Worm (Caenorhabditis elegans): ENCODE measurements around the gene orc-1.

The orc-1 gene

ce11 chrIII:10624564-10624963 is 18.4 kb upstream of the orc-1 start:
- TF ChIP-seq F13H6.1 (tag; optimal IDR thresholded peaks at IDR 0.05): peak; percentile 10
- no peak for TF ChIP-seq ceh-16 (tag; optimal IDR thresholded peaks at IDR 0.05)
- TF ChIP-seq mbf-1 (tag; optimal IDR thresholded peaks at IDR 0.05): no peak
- peak in 1 of 2 experiments; percentile 47 for TF ChIP-seq lsy-2 (tag; optimal IDR thresholded peaks at IDR 0.05)
- no peak for TF ChIP-seq peb-1 (tag; optimal IDR thresholded peaks at IDR 0.05)
- TF ChIP-seq dmd-4 (tag; optimal IDR thresholded peaks at IDR 0.05): no peak
- TF ChIP-seq fos-1 (tag; optimal IDR thresholded peaks at IDR 0.05): peak; percentile 47
- TF ChIP-seq nhr-12 (tag; optimal IDR thresholded peaks at IDR 0.05): no peak
- TF ChIP-seq snpc-4 (tag; optimal IDR thresholded peaks at IDR 0.05): no peak
- TF ChIP-seq nhr-129 (tag; optimal IDR thresholded peaks at IDR 0.05): peak; percentile 73
- TF ChIP-seq gmeb-1 (tag; optimal IDR thresholded peaks at IDR 0.05): peak; percentile 39
- TF ChIP-seq R02D3.7 (tag; optimal IDR thresholded peaks at IDR 0.05): no peak
- no peak for TF ChIP-seq blmp-1 (tag; optimal IDR thresholded peaks at IDR 0.05; ENCODE audit: insufficient read depth)
- TF ChIP-seq nhr-25 (tag; optimal IDR thresholded peaks at IDR 0.05): peak; percentile 17
- TF ChIP-seq mab-5 (tag; optimal IDR thresholded peaks at IDR 0.05): no peak
- no peak for TF ChIP-seq nhr-11 (tag; optimal IDR thresholded peaks at IDR 0.05)
- no peak for TF ChIP-seq nhr-77 (tag; optimal IDR thresholded peaks at IDR 0.05)
- TF ChIP-seq elt-3 (tag; optimal IDR thresholded peaks at IDR 0.05): no peak
- TF ChIP-seq lin-13 (GFP tag; optimal IDR thresholded peaks at IDR 0.05): peak; percentile 2
- peak; percentile 17 for TF ChIP-seq nhr-21 (tag; optimal IDR thresholded peaks at IDR 0.05)
- peak; percentile 26 for TF ChIP-seq C34F6.9 (tag; optimal IDR thresholded peaks at IDR 0.05)
- TF ChIP-seq Y55F3AM.14 (GFP tag; optimal IDR thresholded peaks at IDR 0.05): no peak
- no peak for TF ChIP-seq nhr-10 (tag; optimal IDR thresholded peaks at IDR 0.05)
- no peak for TF ChIP-seq crh-2 (tag; optimal IDR thresholded peaks at IDR 0.05)
- TF ChIP-seq sma-9 (GFP tag; optimal IDR thresholded peaks at IDR 0.05): peak; percentile 22
- TF ChIP-seq sma-9 (tag; optimal IDR thresholded peaks at IDR 0.05): no peak
- TF ChIP-seq sma-3 (GFP tag; optimal IDR thresholded peaks at IDR 0.05): peak; percentile 41
- peak; percentile 12 for TF ChIP-seq unc-55 (GFP tag; optimal IDR thresholded peaks at IDR 0.05)

DNA sequence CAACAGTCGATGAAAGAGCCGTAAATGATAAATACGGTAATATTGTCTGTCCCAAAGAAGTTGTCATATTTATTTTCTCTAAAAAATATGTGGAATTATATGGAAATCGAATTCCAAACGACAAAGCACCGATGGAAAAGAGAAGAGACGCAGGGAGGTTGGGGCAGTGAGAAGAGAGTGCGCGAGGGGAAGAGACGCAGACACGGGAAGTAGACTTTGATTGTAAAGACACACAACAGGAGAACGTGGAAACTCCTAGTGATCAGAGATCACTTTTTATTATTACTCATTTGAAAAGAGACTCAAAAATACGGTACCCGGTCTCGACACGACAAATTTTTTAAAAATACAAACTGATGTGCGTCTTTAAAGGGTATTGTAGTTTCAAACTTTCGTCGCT is 14.6 kb upstream of the orc-1 start:
- TF ChIP-seq egl-27 (tag; optimal IDR thresholded peaks at IDR 0.05): no peak
- no peak for TF ChIP-seq ceh-82 (tag; optimal IDR thresholded peaks at IDR 0.05)
- peak; percentile 18 to 71 for TF ChIP-seq lsy-2 (tag; optimal IDR thresholded peaks at IDR 0.05)
- TF ChIP-seq skn-1 (tag; optimal IDR thresholded peaks at IDR 0.05): no peak
- TF ChIP-seq Y55F3AM.14 (GFP tag; optimal IDR thresholded peaks at IDR 0.05): no peak
- no peak for TF ChIP-seq R02D3.7 (tag; optimal IDR thresholded peaks at IDR 0.05)
- TF ChIP-seq lin-13 (GFP tag; optimal IDR thresholded peaks at IDR 0.05): no peak
- TF ChIP-seq unc-62 (GFP tag; optimal IDR thresholded peaks at IDR 0.05): no peak
- peak; percentile 74 for TF ChIP-seq sma-9 (GFP tag; optimal IDR thresholded peaks at IDR 0.05)
- no peak for TF ChIP-seq sma-9 (tag; optimal IDR thresholded peaks at IDR 0.05)
- TF ChIP-seq nhr-10 (tag; optimal IDR thresholded peaks at IDR 0.05): no peak
- no peak for TF ChIP-seq nhr-12 (tag; optimal IDR thresholded peaks at IDR 0.05)
- TF ChIP-seq ztf-4 (tag; optimal IDR thresholded peaks at IDR 0.05): no peak
- no peak for TF ChIP-seq snpc-4 (tag; optimal IDR thresholded peaks at IDR 0.05)
- peak; percentile 73 for TF ChIP-seq crh-2 (tag; optimal IDR thresholded peaks at IDR 0.05)
- TF ChIP-seq unc-55 (GFP tag; optimal IDR thresholded peaks at IDR 0.05): peak; percentile 43
- no peak for TF ChIP-seq nhr-23 (tag; optimal IDR thresholded peaks at IDR 0.05)
- no peak for TF ChIP-seq alr-1 (tag; optimal IDR thresholded peaks at IDR 0.05)
- no peak for TF ChIP-seq elt-3 (tag; optimal IDR thresholded peaks at IDR 0.05)
- TF ChIP-seq unc-39 (tag; optimal IDR thresholded peaks at IDR 0.05): no peak
- no peak for TF ChIP-seq nhr-77 (tag; optimal IDR thresholded peaks at IDR 0.05)
- no peak for TF ChIP-seq ceh-16 (tag; optimal IDR thresholded peaks at IDR 0.05)
- no peak for TF ChIP-seq peb-1 (tag; optimal IDR thresholded peaks at IDR 0.05)
- no peak for TF ChIP-seq lin-11 (tag; optimal IDR thresholded peaks at IDR 0.05)
- no peak for TF ChIP-seq dmd-4 (tag; optimal IDR thresholded peaks at IDR 0.05)
- no peak for TF ChIP-seq ztf-1 (GFP tag; conservative IDR thresholded peaks at IDR 0.05)
- TF ChIP-seq zag-1 (tag; optimal IDR thresholded peaks at IDR 0.05): no peak
- TF ChIP-seq ama-1 (optimal IDR thresholded peaks at IDR 0.05): no peak
- no peak for TF ChIP-seq ZK546.5 (tag; optimal IDR thresholded peaks at IDR 0.05)
- no peak for TF ChIP-seq mab-5 (tag; optimal IDR thresholded peaks at IDR 0.05)
- no peak for TF ChIP-seq fos-1 (tag; optimal IDR thresholded peaks at IDR 0.05)
- no peak for TF ChIP-seq nhr-6 (tag; optimal IDR thresholded peaks at IDR 0.05)
- TF ChIP-seq nhr-237 (tag; optimal IDR thresholded peaks at IDR 0.05): no peak
- TF ChIP-seq C34F6.9 (tag; optimal IDR thresholded peaks at IDR 0.05): peak; percentile 41
- TF ChIP-seq nhr-25 (tag; optimal IDR thresholded peaks at IDR 0.05): peak; percentile 24
- no peak for TF ChIP-seq nhr-129 (tag; optimal IDR thresholded peaks at IDR 0.05)
- TF ChIP-seq mbf-1 (tag; optimal IDR thresholded peaks at IDR 0.05): no peak
- TF ChIP-seq lin-39 (tag; optimal IDR thresholded peaks at IDR 0.05): no peak
- TF ChIP-seq gmeb-1 (tag; optimal IDR thresholded peaks at IDR 0.05): peak; percentile 1
- no peak for TF ChIP-seq ztf-11 (tag; optimal IDR thresholded peaks at IDR 0.05)
- TF ChIP-seq sem-4 (tag; optimal IDR thresholded peaks at IDR 0.05): no peak
- TF ChIP-seq elt-1 (tag; optimal IDR thresholded peaks at IDR 0.05): no peak
- TF ChIP-seq F13H6.1 (tag; optimal IDR thresholded peaks at IDR 0.05): peak; percentile 56
- no peak for TF ChIP-seq nhr-11 (tag; optimal IDR thresholded peaks at IDR 0.05)
- TF ChIP-seq aly-2 (tag; optimal IDR thresholded peaks at IDR 0.05): no peak
- TF ChIP-seq nhr-21 (tag; optimal IDR thresholded peaks at IDR 0.05): peak; percentile 21
- peak in 1 of 2 experiments; percentile 27 for TF ChIP-seq mdl-1 (tag; optimal IDR thresholded peaks at IDR 0.05)
- no peak for TF ChIP-seq blmp-1 (tag; optimal IDR thresholded peaks at IDR 0.05; ENCODE audit: insufficient read depth)
- TF ChIP-seq sma-3 (GFP tag; optimal IDR thresholded peaks at IDR 0.05): no peak
